Worm (Caenorhabditis elegans) whole organism, early embryonic: ENCODE results near the gene fbxa-13.

ENCODE experiments used
- B0310.2 ChIP-seq: sonication (generic microtip); optimal IDR thresholded peaks from 2 replicates; lab custom pipeline; 2016; ENCODE audit warnings: mild to moderate bottlenecking, missing genetic modification characterization, missing compliant biosample characterization
- F13C5.2 ChIP-seq: sonication (generic microtip); optimal IDR thresholded peaks from 2 replicates; lab custom pipeline; 2017; ENCODE audit warnings: mild to moderate bottlenecking, missing genetic modification characterization, inconsistent platforms, missing compliant biosample characterization
- aly-1 ChIP-seq: sonication (generic microtip); optimal IDR thresholded peaks from 2 replicates; lab custom pipeline; 2016; ENCODE audit warnings: missing genetic modification characterization, missing compliant biosample characterization
- ama-1 ChIP-seq: fragments of 150-350 bp; optimal IDR thresholded peaks from 2 replicates; lab custom pipeline; 2014
- ceh-13 ChIP-seq: fragments of 200-800 bp; sonication (Bioruptor generic); optimal IDR thresholded peaks from 2 replicates; lab custom pipeline; 2018; ENCODE audit warnings: mild to moderate bottlenecking, missing genetic modification characterization, missing compliant biosample characterization
- ceh-36 ChIP-seq: sonication (generic microtip); optimal IDR thresholded peaks from 2 replicates; lab custom pipeline; 2016; ENCODE audit warnings: missing genetic modification characterization, inconsistent platforms, missing compliant biosample characterization
- ets-7 ChIP-seq: sonication (generic microtip); optimal IDR thresholded peaks from 2 replicates; lab custom pipeline; 2016; ENCODE audit warnings: missing genotype, missing genetic modification characterization, missing compliant biosample characterization
- flt-1 ChIP-seq: fragments of 200-800 bp; sonication (Bioruptor generic); IDR thresholded peaks from 2 replicates; pipeline ENCODE4 v1.3.6; 2022; ENCODE audit warnings: missing genetic modification characterization, missing compliant biosample characterization
- hmbx-1 ChIP-seq: sonication (generic microtip); optimal IDR thresholded peaks from 2 replicates; lab custom pipeline; 2016; ENCODE audit warnings: mild to moderate bottlenecking, missing genetic modification characterization, missing compliant biosample characterization
- hmg-4 ChIP-seq: fragments of 200-800 bp; sonication (Bioruptor generic); optimal IDR thresholded peaks from 2 replicates; lab custom pipeline; 2018; ENCODE audit warnings: mild to moderate bottlenecking, missing genetic modification characterization, missing compliant biosample characterization
- hnd-1 ChIP-seq: sonication (generic microtip); optimal IDR thresholded peaks from 2 replicates; lab custom pipeline; 2016; ENCODE audit warnings: missing genetic modification characterization, missing compliant biosample characterization
- pes-1 ChIP-seq: fragments of 200-800 bp; sonication (Bioruptor generic); IDR thresholded peaks from 2 replicates; pipeline ENCODE4 v1.3.6; 2022; ENCODE audit warnings: missing genetic modification reagents, missing genetic modification characterization, missing compliant biosample characterization
- scrt-1 ChIP-seq: fragments of 200-800 bp; sonication (Bioruptor generic); IDR thresholded peaks from 2 replicates; pipeline ENCODE4 v1.3.6; 2022; ENCODE audit warnings: missing genetic modification characterization, missing compliant biosample characterization
- sea-1 ChIP-seq: fragments of 200-800 bp; sonication (Bioruptor generic); conservative IDR thresholded peaks from 2 replicates; pipeline ENCODE4 v1.3.6; 2022; ENCODE audit warnings: missing genetic modification characterization, missing compliant biosample characterization
- tbx-11 ChIP-seq: fragments of 200-800 bp; sonication (Bioruptor generic); IDR thresholded peaks from 2 replicates; pipeline ENCODE4 v1.3.6; 2022; ENCODE audit warnings: missing genetic modification characterization, missing compliant biosample characterization
- tbx-37 ChIP-seq: fragments of 200-800 bp; sonication (Bioruptor generic); conservative IDR thresholded peaks from 2 replicates; pipeline ENCODE4 v1.3.6; 2022; ENCODE audit warnings: missing genetic modification reagents, missing genetic modification characterization, missing compliant biosample characterization
- tra-4 ChIP-seq: sonication (generic microtip); optimal IDR thresholded peaks from 2 replicates; lab custom pipeline; 2017; ENCODE audit warnings: missing genetic modification characterization, missing compliant biosample characterization

Gene fbxa-13

ce11 chrIII:1676588-1676987 lies 29.1 kb downstream of the fbxa-13 start, which contains the start of gene Y22D7AR.6:
Gene Y22D7AR.6, minus strand, starts transcription at chrIII:1676721.
- no peak for TF ChIP-seq ceh-13 (GFP tag; lab: Kevin White, UChicago)
- TF ChIP-seq ceh-36 (tag; lab: Kevin White, UChicago), result no peak
- TF ChIP-seq aly-1 (tag; lab: Kevin White, UChicago), result no peak
- TF ChIP-seq scrt-1, result no peak
- no peak for TF ChIP-seq hmg-4 (GFP tag; lab: Kevin White, UChicago)
- TF ChIP-seq tbx-11 (GFP tag; lab: Robert Waterston, UW), result no peak
- no peak for TF ChIP-seq pes-1
- no peak for TF ChIP-seq ets-7 (tag; lab: Kevin White, UChicago)
- TF ChIP-seq F13C5.2 (tag; lab: Kevin White, UChicago), result no peak
- no peak for TF ChIP-seq ama-1 (lab: Kevin White, UChicago)
- TF ChIP-seq flt-1 (GFP tag; lab: Robert Waterston, UW), result no peak
- no peak for TF ChIP-seq sea-1 (GFP tag; lab: Robert Waterston, UW)
- no peak for TF ChIP-seq tra-4
- no peak for TF ChIP-seq hnd-1 (tag; lab: Kevin White, UChicago)
- TF ChIP-seq B0310.2, result no peak
- no peak for TF ChIP-seq hmbx-1 (tag; lab: Kevin White, UChicago)

ce11 chrIII:1674760-1675159 lies 30.9 kb downstream of the fbxa-13 start:
- TF ChIP-seq ceh-13 (GFP tag; lab: Kevin White, UChicago), result no peak
- TF ChIP-seq tbx-11 (GFP tag; lab: Robert Waterston, UW), result no peak
- no peak for TF ChIP-seq sea-1 (GFP tag; lab: Robert Waterston, UW)
- TF ChIP-seq tbx-37 (GFP tag; lab: Robert Waterston, UW), result no peak
- TF ChIP-seq ceh-36 (tag; lab: Kevin White, UChicago), result no peak
- no peak for TF ChIP-seq ama-1 (lab: Kevin White, UChicago)
- TF ChIP-seq hmg-4 (GFP tag; lab: Kevin White, UChicago), result no peak
- no peak for TF ChIP-seq B0310.2
- TF ChIP-seq hmbx-1 (tag; lab: Kevin White, UChicago), result no peak
- no peak for TF ChIP-seq ets-7 (tag; lab: Kevin White, UChicago)
- no peak for TF ChIP-seq hnd-1 (tag; lab: Kevin White, UChicago)

ce11 chrIII:1673320-1673719 lies 32.4 kb downstream of the fbxa-13 start:
- TF ChIP-seq tra-4 (no peak), hmg-4 (GFP tag; lab: Kevin White, UChicago) (no peak), ceh-13 (GFP tag; lab: Kevin White, UChicago) (no peak), ceh-36 (tag; lab: Kevin White, UChicago) (no peak), B0310.2 (no peak), ets-7 (tag; lab: Kevin White, UChicago) (no peak), hnd-1 (tag; lab: Kevin White, UChicago) (no peak), hmbx-1 (tag; lab: Kevin White, UChicago) (no peak), pes-1 (no peak), aly-1 (tag; lab: Kevin White, UChicago) (no peak), tbx-11 (GFP tag; lab: Robert Waterston, UW) (no peak), ama-1 (lab: Kevin White, UChicago) (no peak)

- TF ChIP-seq scrt-1 (no peak), flt-1 (GFP tag; lab: Robert Waterston, UW) (no peak), pes-1 (no peak), F13C5.2 (tag; lab: Kevin White, UChicago) (no peak), B0310.2 (no peak), ceh-36 (tag; lab: Kevin White, UChicago) (no peak), tra-4 (no peak), hmg-4 (GFP tag; lab: Kevin White, UChicago) (no peak), aly-1 (tag; lab: Kevin White, UChicago) (no peak), hmbx-1 (tag; lab: Kevin White, UChicago) (no peak), tbx-37 (GFP tag; lab: Robert Waterston, UW) (no peak), hnd-1 (tag; lab: Kevin White, UChicago) (no peak)
Measured at ce11 chrIII:1668519-1668918, 37.2 kb downstream of the fbxa-13 start, which contains the start of gene glb-30. Gene glb-30, minus strand, starts transcription at chrIII:1668619.

- TF ChIP-seq tra-4 (no peak), ets-7 (tag; lab: Kevin White, UChicago) (no peak), F13C5.2 (tag; lab: Kevin White, UChicago) (no peak), tbx-37 (GFP tag; lab: Robert Waterston, UW) (no peak), tbx-11 (GFP tag; lab: Robert Waterston, UW) (no peak), aly-1 (tag; lab: Kevin White, UChicago) (no peak)
Measured at ce11 chrIII:1666893-1667292, 38.8 kb downstream of the fbxa-13 start.

ce11 chrIII:1665799-1666308 lies 39.8 kb downstream of the fbxa-13 start, which contains the start of gene Y22D7AR.3:
Gene Y22D7AR.3, minus strand, starts transcription at chrIII:1665849.
- no peak for TF ChIP-seq B0310.2
- TF ChIP-seq sea-1 (GFP tag; lab: Robert Waterston, UW), result no peak
- no peak for TF ChIP-seq ceh-36 (tag; lab: Kevin White, UChicago)
- no peak for TF ChIP-seq hmbx-1 (tag; lab: Kevin White, UChicago)
- TF ChIP-seq tbx-11 (GFP tag; lab: Robert Waterston, UW), result no peak
- no peak for TF ChIP-seq pes-1
- no peak for TF ChIP-seq scrt-1

- no peak for TF ChIP-seq B0310.2
- no peak for TF ChIP-seq tbx-37 (GFP tag; lab: Robert Waterston, UW)
- TF ChIP-seq ceh-36 (tag; lab: Kevin White, UChicago), result no peak
- TF ChIP-seq ets-7 (tag; lab: Kevin White, UChicago), result no peak
- no peak for TF ChIP-seq ceh-13 (GFP tag; lab: Kevin White, UChicago)
- no peak for TF ChIP-seq sea-1 (GFP tag; lab: Robert Waterston, UW)
- no peak for TF ChIP-seq hmg-4 (GFP tag; lab: Kevin White, UChicago)
- no peak for TF ChIP-seq ama-1 (lab: Kevin White, UChicago)
- TF ChIP-seq scrt-1, result no peak
- no peak for TF ChIP-seq F13C5.2 (tag; lab: Kevin White, UChicago)
- no peak for TF ChIP-seq hmbx-1 (tag; lab: Kevin White, UChicago)
- no peak for TF ChIP-seq pes-1
- no peak for TF ChIP-seq tra-4
- TF ChIP-seq hnd-1 (tag; lab: Kevin White, UChicago), result no peak
- no peak for TF ChIP-seq aly-1 (tag; lab: Kevin White, UChicago)
- TF ChIP-seq flt-1 (GFP tag; lab: Robert Waterston, UW), result no peak
- TF ChIP-seq tbx-11 (GFP tag; lab: Robert Waterston, UW), result no peak
Measured at ce11 chrIII:1665373-1665772, 40.3 kb downstream of the fbxa-13 start.
